Worm (Caenorhabditis elegans) whole organism, L2 larva: ENCODE results near the gene bed-3.

Experiments used
- crh-2 ChIP-seq: sonication (generic microtip); optimal IDR thresholded peaks from 2 replicates; lab custom pipeline; 2017; ENCODE audit warnings: missing biosample characterization, missing genetic modification characterization
- elt-3 ChIP-seq: sonication (generic microtip); optimal IDR thresholded peaks from 2 replicates; lab custom pipeline; 2017; ENCODE audit warnings: missing biosample characterization, missing genetic modification characterization
- lin-11 ChIP-seq: fragments of 150-350 bp; sonication (generic microtip); optimal IDR thresholded peaks from 2 replicates; lab custom pipeline; 2014; ENCODE audit warnings: missing biosample characterization, missing genetic modification characterization, inconsistent platforms, mixed read lengths
- mab-5 ChIP-seq: fragments of 150-350 bp; optimal IDR thresholded peaks from 2 replicates; lab custom pipeline; 2014; ENCODE audit warnings: missing biosample characterization, missing genetic modification characterization
- peb-1 ChIP-seq: fragments of 150-350 bp; optimal IDR thresholded peaks from 2 replicates; lab custom pipeline; 2014; ENCODE audit warnings: missing biosample characterization, missing genetic modification characterization
- unc-39 ChIP-seq: fragments of 150-350 bp; optimal IDR thresholded peaks from 2 replicates; lab custom pipeline; 2014; ENCODE audit warnings: missing biosample characterization, missing genetic modification characterization

ce11 chrIV:9944279-9944678, 28.0 kb downstream of the bed-3 start:
- TF ChIP-seq lin-11 (tag; lab: Kevin White, UChicago) (no peak), unc-39 (tag; lab: Kevin White, UChicago) (no peak), crh-2 (tag; lab: Kevin White, UChicago) (no peak), elt-3 (tag; lab: Kevin White, UChicago) (no peak), mab-5 (tag; lab: Kevin White, UChicago) (no peak), peb-1 (tag; lab: Kevin White, UChicago) (no peak)
